Worm (Caenorhabditis elegans): ENCODE data around the gene H01G02.4.

The H01G02.4 gene

ce11 chrIV:11803044-11803443, at the start of gene H01G02.4:
Gene H01G02.4 (minus strand): TSS chrIV:11803144.
- TF ChIP-seq nhr-12 (tag; optimal IDR thresholded peaks at IDR 0.05) (no peak), ceh-16 (tag; optimal IDR thresholded peaks at IDR 0.05) (no peak), nhr-21 (tag; optimal IDR thresholded peaks at IDR 0.05) (no peak), peb-1 (tag; optimal IDR thresholded peaks at IDR 0.05) (no peak), nhr-11 (tag; optimal IDR thresholded peaks at IDR 0.05) (no peak), gmeb-1 (tag; optimal IDR thresholded peaks at IDR 0.05) (no peak), blmp-1 (tag; optimal IDR thresholded peaks at IDR 0.05; ENCODE audit: insufficient read depth) (no peak), unc-62 (GFP tag; optimal IDR thresholded peaks at IDR 0.05) (no peak), F13H6.1 (tag; optimal IDR thresholded peaks at IDR 0.05) (no peak), nhr-129 (tag; optimal IDR thresholded peaks at IDR 0.05) (no peak), nhr-25 (tag; optimal IDR thresholded peaks at IDR 0.05) (no peak), dmd-4 (tag; optimal IDR thresholded peaks at IDR 0.05) (no peak), mdl-1 (tag; optimal IDR thresholded peaks at IDR 0.05) (no peak)

DNA sequence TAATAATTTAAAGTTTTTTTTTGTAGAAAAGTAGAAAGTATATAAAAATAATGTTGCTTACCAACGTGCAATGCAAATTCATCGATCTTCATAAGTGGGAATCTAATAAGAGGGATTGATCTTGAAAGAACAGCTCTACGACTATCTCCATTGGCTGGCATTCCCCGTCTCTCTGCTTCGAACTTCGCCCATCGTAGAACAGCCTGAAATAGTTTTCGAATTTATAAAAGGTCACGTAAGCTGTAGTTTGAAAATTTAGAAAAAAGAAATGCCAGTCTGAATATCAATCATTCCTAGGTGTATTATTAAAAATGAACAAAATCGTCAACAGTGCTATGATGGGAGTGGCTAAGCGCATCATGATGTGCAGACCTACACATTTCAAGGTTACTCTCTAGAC, 48.9 kb upstream of the H01G02.4 start, which contains the start of gene F38H4.5:
Gene F38H4.5 (plus strand): TSS at position 301 of the 400 bp plus-strand sequence.
- TF ChIP-seq ceh-82 (tag; optimal IDR thresholded peaks at IDR 0.05) = no peak
- no peak for TF ChIP-seq egl-27 (tag; optimal IDR thresholded peaks at IDR 0.05)
- TF ChIP-seq sma-9 (GFP tag; optimal IDR thresholded peaks at IDR 0.05) = no peak
- no peak for TF ChIP-seq sma-9 (tag; optimal IDR thresholded peaks at IDR 0.05)
- no peak for TF ChIP-seq mab-5 (tag; optimal IDR thresholded peaks at IDR 0.05)
- no peak for TF ChIP-seq ama-1 (optimal IDR thresholded peaks at IDR 0.05)
- no peak for TF ChIP-seq crh-2 (tag; optimal IDR thresholded peaks at IDR 0.05)
- no peak for TF ChIP-seq nhr-21 (tag; optimal IDR thresholded peaks at IDR 0.05)
- TF ChIP-seq skn-1 (tag; optimal IDR thresholded peaks at IDR 0.05) = no peak
- TF ChIP-seq unc-62 (GFP tag; optimal IDR thresholded peaks at IDR 0.05) = no peak
- no peak for TF ChIP-seq nhr-23 (tag; optimal IDR thresholded peaks at IDR 0.05)
- no peak for TF ChIP-seq alr-1 (tag; optimal IDR thresholded peaks at IDR 0.05)
- TF ChIP-seq nhr-25 (tag; optimal IDR thresholded peaks at IDR 0.05) = no peak
- no peak for TF ChIP-seq nhr-6 (tag; optimal IDR thresholded peaks at IDR 0.05)
- TF ChIP-seq elt-1 (tag; optimal IDR thresholded peaks at IDR 0.05) = no peak

DNA sequence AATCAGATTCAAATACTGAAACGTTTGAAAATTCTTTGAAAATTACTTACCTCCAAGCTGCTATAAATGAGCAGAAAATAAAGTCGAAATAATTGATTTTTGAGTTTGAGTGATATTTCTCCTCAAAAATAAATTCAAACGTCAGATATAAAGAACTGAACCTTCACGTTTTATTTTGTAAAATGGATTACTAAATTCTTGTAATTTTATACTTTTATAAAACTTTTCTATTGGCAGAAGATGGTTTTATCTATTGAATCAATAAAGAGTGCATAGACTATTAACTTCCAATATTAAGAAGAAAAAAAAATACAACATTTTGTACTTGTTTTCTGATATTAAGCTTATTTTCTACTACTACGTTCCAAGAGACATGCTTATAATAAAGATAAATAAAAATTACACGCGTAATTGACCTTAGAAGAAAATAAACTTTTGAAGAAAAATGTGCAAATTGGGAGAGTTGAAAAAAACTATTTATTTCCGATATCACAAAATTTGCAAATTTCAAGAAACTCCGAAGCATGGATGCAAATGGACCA, 44.9 kb upstream of the H01G02.4 start, which contains the start of the genes F38H4.6 and F38H4.4:
Gene F38H4.6 (minus strand): TSS at position 101 of the 542 bp plus-strand sequence.
Gene F38H4.4 (plus strand): TSS at position 492 of the 542 bp plus-strand sequence.
- TF ChIP-seq nhr-237 (tag; optimal IDR thresholded peaks at IDR 0.05) (no peak), zag-1 (tag; optimal IDR thresholded peaks at IDR 0.05) (no peak), nhr-25 (tag; optimal IDR thresholded peaks at IDR 0.05) (no peak), gmeb-1 (tag; optimal IDR thresholded peaks at IDR 0.05) (no peak), C34F6.9 (tag; optimal IDR thresholded peaks at IDR 0.05) (no peak), fos-1 (tag; optimal IDR thresholded peaks at IDR 0.05) (no peak), sem-4 (tag; optimal IDR thresholded peaks at IDR 0.05) (no peak), nhr-11 (tag; optimal IDR thresholded peaks at IDR 0.05) (no peak), sma-9 (GFP tag; optimal IDR thresholded peaks at IDR 0.05) (no peak), sma-9 (tag; optimal IDR thresholded peaks at IDR 0.05) (no peak), elt-3 (tag; optimal IDR thresholded peaks at IDR 0.05) (no peak), R02D3.7 (tag; optimal IDR thresholded peaks at IDR 0.05) (no peak), alr-1 (tag; optimal IDR thresholded peaks at IDR 0.05) (no peak), blmp-1 (tag; optimal IDR thresholded peaks at IDR 0.05; ENCODE audit: insufficient read depth) (no peak), sma-3 (GFP tag; optimal IDR thresholded peaks at IDR 0.05) (no peak), snpc-4 (tag; optimal IDR thresholded peaks at IDR 0.05) (no peak), unc-62 (GFP tag; optimal IDR thresholded peaks at IDR 0.05) (no peak), egl-27 (tag; optimal IDR thresholded peaks at IDR 0.05) (no peak)

DNA sequence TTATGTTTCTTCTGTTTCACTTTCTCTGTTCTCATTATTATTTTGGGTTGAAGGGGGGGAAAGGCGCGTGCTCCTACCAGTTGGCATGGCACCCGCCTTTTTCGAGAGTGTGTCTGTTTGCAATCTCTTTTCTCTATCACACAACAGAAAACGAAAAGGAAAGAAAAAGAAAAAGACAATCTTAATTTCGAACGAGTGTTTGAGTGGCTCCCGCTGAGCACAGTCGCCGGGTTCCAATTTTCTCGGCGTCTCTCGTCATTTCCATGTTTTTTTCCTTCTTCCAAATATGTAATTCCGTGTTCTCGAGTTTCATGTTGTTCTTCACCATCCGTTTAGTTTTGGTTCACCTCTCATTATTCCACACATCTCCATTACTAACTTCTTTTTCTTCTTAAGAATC, 39.2 kb upstream of the H01G02.4 start, which contains the start of gene F38H4.3:
Gene F38H4.3 (plus strand): TSS at position 301 of the 400 bp plus-strand sequence.
- TF ChIP-seq nhr-11 (tag; optimal IDR thresholded peaks at IDR 0.05) (no peak), elt-3 (tag; optimal IDR thresholded peaks at IDR 0.05) (no peak), sma-3 (GFP tag; optimal IDR thresholded peaks at IDR 0.05) (no peak), sem-4 (tag; optimal IDR thresholded peaks at IDR 0.05) (no peak), ceh-16 (tag; optimal IDR thresholded peaks at IDR 0.05) (no peak), lin-13 (GFP tag; optimal IDR thresholded peaks at IDR 0.05) (no peak), nhr-6 (tag; optimal IDR thresholded peaks at IDR 0.05) (no peak), elt-1 (tag; optimal IDR thresholded peaks at IDR 0.05) (no peak), lin-11 (tag; optimal IDR thresholded peaks at IDR 0.05) (no peak), egl-27 (tag; optimal IDR thresholded peaks at IDR 0.05) (no peak), zag-1 (tag; optimal IDR thresholded peaks at IDR 0.05) (no peak), nhr-23 (tag; optimal IDR thresholded peaks at IDR 0.05) (no peak), aly-2 (tag; optimal IDR thresholded peaks at IDR 0.05) (no peak), nhr-129 (tag; optimal IDR thresholded peaks at IDR 0.05) (no peak), mab-5 (tag; optimal IDR thresholded peaks at IDR 0.05) (no peak), ama-1 (optimal IDR thresholded peaks at IDR 0.05) (no peak)

All from whole organism, L2 larva.